Worm (Caenorhabditis elegans): ENCODE measurements around the gene swt-6.

The swt-6 gene

ce11 chrV:13931225-13931624 is 22.9 kb upstream of the swt-6 start, which contains the start of gene C06B3.16:
TSS of gene C06B3.16 (plus strand) at chrV:13931525.
- TF ChIP-seq him-1 (tag; optimal IDR thresholded peaks at IDR 0.05), result no peak
- TF ChIP-seq dao-5 (tag; optimal IDR thresholded peaks at IDR 0.05), result no peak
- no peak for TF ChIP-seq W03F9.2 (tag; optimal IDR thresholded peaks at IDR 0.05)

- TF ChIP-seq W03F9.2 (tag; optimal IDR thresholded peaks at IDR 0.05), result no peak
- no peak for TF ChIP-seq him-1 (tag; optimal IDR thresholded peaks at IDR 0.05)
- TF ChIP-seq dao-5 (tag; optimal IDR thresholded peaks at IDR 0.05), result no peak
Observed at ce11 chrV:13931952-13932351, 22.2 kb upstream of the swt-6 start.

- no peak for TF ChIP-seq W03F9.2 (tag; optimal IDR thresholded peaks at IDR 0.05)
- no peak for TF ChIP-seq dao-5 (tag; optimal IDR thresholded peaks at IDR 0.05)
- TF ChIP-seq him-1 (tag; optimal IDR thresholded peaks at IDR 0.05), result no peak
Observed at ce11 chrV:13934545-13934944, 19.6 kb upstream of the swt-6 start, which contains the start of gene R10D12.1. TSS of gene R10D12.1 (minus strand) at chrV:13934645.

ce11 chrV:13935423-13935822 is 18.7 kb upstream of the swt-6 start:
- TF ChIP-seq dao-5 (tag; optimal IDR thresholded peaks at IDR 0.05) (no peak), him-1 (tag; optimal IDR thresholded peaks at IDR 0.05) (no peak), W03F9.2 (tag; optimal IDR thresholded peaks at IDR 0.05) (no peak)

ce11 chrV:13936052-13936451 is 18.1 kb upstream of the swt-6 start:
- no peak for TF ChIP-seq dao-5 (tag; optimal IDR thresholded peaks at IDR 0.05)
- no peak for TF ChIP-seq W03F9.2 (tag; optimal IDR thresholded peaks at IDR 0.05)
- no peak for TF ChIP-seq him-1 (tag; optimal IDR thresholded peaks at IDR 0.05)

ce11 chrV:13936850-13937249 is 17.3 kb upstream of the swt-6 start, which contains the start of gene srw-145:
TSS of gene srw-145 (plus strand) at chrV:13937150.
- TF ChIP-seq W03F9.2 (tag; optimal IDR thresholded peaks at IDR 0.05) (no peak), dao-5 (tag; optimal IDR thresholded peaks at IDR 0.05) (no peak), him-1 (tag; optimal IDR thresholded peaks at IDR 0.05) (no peak)

- no peak for TF ChIP-seq him-1 (tag; optimal IDR thresholded peaks at IDR 0.05)
- no peak for TF ChIP-seq dao-5 (tag; optimal IDR thresholded peaks at IDR 0.05)
- TF ChIP-seq W03F9.2 (tag; optimal IDR thresholded peaks at IDR 0.05), result no peak
Observed at ce11 chrV:13942082-13942481, 12.1 kb upstream of the swt-6 start, which contains the start of gene dpr-1. TSS of gene dpr-1 (minus strand) at chrV:13942182.

ce11 chrV:13946385-13947019 is 7.7 kb upstream of the swt-6 start, which contains the start of the genes srx-10 and clec-226:
TSS of gene srx-10 (minus strand) at chrV:13946485.
TSS of gene clec-226 (plus strand) at chrV:13946969.
- TF ChIP-seq dao-5 (tag; optimal IDR thresholded peaks at IDR 0.05) (no peak), him-1 (tag; optimal IDR thresholded peaks at IDR 0.05) (no peak), W03F9.2 (tag; optimal IDR thresholded peaks at IDR 0.05) (no peak)

- TF ChIP-seq W03F9.2 (tag; optimal IDR thresholded peaks at IDR 0.05) (no peak), him-1 (tag; optimal IDR thresholded peaks at IDR 0.05) (no peak), dao-5 (tag; optimal IDR thresholded peaks at IDR 0.05) (no peak)
Observed at ce11 chrV:13949010-13949409, 5.1 kb upstream of the swt-6 start, which contains the start of gene R10D12.6. TSS of gene R10D12.6 (plus strand) at chrV:13949310.

ce11 chrV:13949752-13950151 is 4.4 kb upstream of the swt-6 start, which contains the start of gene R10D12.7:
TSS of gene R10D12.7 (plus strand) at chrV:13950052.
- TF ChIP-seq dao-5 (tag; optimal IDR thresholded peaks at IDR 0.05) (no peak), W03F9.2 (tag; optimal IDR thresholded peaks at IDR 0.05) (no peak), him-1 (tag; optimal IDR thresholded peaks at IDR 0.05) (no peak)

ce11 chrV:13953191-13953590 is 965 bp upstream of the swt-6 start, which contains the start of gene R10D12.8:
TSS of gene R10D12.8 (minus strand) at chrV:13953291.
- TF ChIP-seq W03F9.2 (tag; optimal IDR thresholded peaks at IDR 0.05) (no peak), him-1 (tag; optimal IDR thresholded peaks at IDR 0.05) (no peak)

- TF ChIP-seq him-1 (tag; optimal IDR thresholded peaks at IDR 0.05) (no peak), dao-5 (tag; optimal IDR thresholded peaks at IDR 0.05) (no peak), W03F9.2 (tag; optimal IDR thresholded peaks at IDR 0.05) (no peak)
Observed at ce11 chrV:13955370-13956089, 1.4 kb downstream of the swt-6 start.

- TF ChIP-seq him-1 (tag; optimal IDR thresholded peaks at IDR 0.05), result no peak
- TF ChIP-seq W03F9.2 (tag; optimal IDR thresholded peaks at IDR 0.05), result no peak
- no peak for TF ChIP-seq dao-5 (tag; optimal IDR thresholded peaks at IDR 0.05)
Observed at ce11 chrV:13957691-13958090, 3.5 kb downstream of the swt-6 start.

ce11 chrV:13958247-13958646 is 4.1 kb downstream of the swt-6 start, which contains the start of gene R10D12.10:
TSS of gene R10D12.10 (minus strand) at chrV:13958347.
- TF ChIP-seq dao-5 (tag; optimal IDR thresholded peaks at IDR 0.05) (no peak), W03F9.2 (tag; optimal IDR thresholded peaks at IDR 0.05) (no peak), him-1 (tag; optimal IDR thresholded peaks at IDR 0.05) (no peak)
